Fruit fly (Drosophila melanogaster): Measurements from ENCODE around the gene mex1.

DNA sequence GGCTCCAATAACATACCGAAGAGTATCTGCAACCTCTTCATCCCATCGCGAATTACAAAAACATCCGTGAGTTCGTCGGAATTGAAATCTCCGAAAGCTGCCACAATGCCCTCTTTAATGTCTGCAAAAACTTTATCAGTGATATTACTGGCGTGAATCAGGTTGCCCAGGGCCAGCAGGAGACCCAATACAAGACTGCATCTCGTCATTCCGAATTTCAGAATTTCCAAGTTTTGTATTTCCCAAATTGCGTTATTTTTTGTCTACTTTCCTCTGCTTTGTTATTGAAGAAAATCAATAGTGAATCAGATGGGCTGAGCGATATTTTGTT lies 43.3 kb upstream of the mex1 start:
- TF ChIP-seq CG14655 (GFP tag; optimal IDR thresholded peaks at IDR 0.05): no peak
- TF ChIP-seq gl (tag; optimal IDR thresholded peaks at IDR 0.05): no peak
- no peak; the same call in 2 of the 3 replicates for TF ChIP-seq CG4496 (GFP tag; IDR thresholded peaks at IDR 0.05)
- no peak for TF ChIP-seq Pif1B (GFP tag; optimal IDR thresholded peaks at IDR 0.05)
- TF ChIP-seq CG15710 (tag; optimal IDR thresholded peaks at IDR 0.05): no peak
- no peak for TF ChIP-seq CG9948 (tag; optimal IDR thresholded peaks at IDR 0.05)
- no peak for TF ChIP-seq Ets98B (GFP tag; IDR thresholded peaks at IDR 0.05)
- no peak for TF ChIP-seq CG12605 (GFP tag; IDR thresholded peaks at IDR 0.05)
- TF ChIP-seq rn (GFP tag; IDR thresholded peaks at IDR 0.05): no peak
- TF ChIP-seq D1 (tag; optimal IDR thresholded peaks at IDR 0.05): no peak
- TF ChIP-seq Pif1A (GFP tag; optimal IDR thresholded peaks at IDR 0.05): no peak
- TF ChIP-seq CG13204 (GFP tag; optimal IDR thresholded peaks at IDR 0.05): no peak
- TF ChIP-seq Snoo (tag; optimal IDR thresholded peaks at IDR 0.05): no peak

All from whole organism, pupa.